Worm (Caenorhabditis elegans) whole organism, young adult: Measurements from ENCODE around the gene Y51A2D.8.

Experiments used
- C06A6.2 ChIP-seq: fragments of 200-800 bp; sonication (Bioruptor generic); conservative IDR thresholded peaks from 2 replicates; pipeline ENCODE4 v1.3.6; 2022; ENCODE audit warnings: missing genetic modification characterization, missing compliant biosample characterization
- C17E4.6 ChIP-seq: fragments of 200-800 bp; sonication (Bioruptor generic); IDR thresholded peaks from 2 replicates; pipeline ENCODE4 v1.3.6; 2022; ENCODE audit warnings: missing genetic modification reagents, missing genetic modification characterization, missing compliant biosample characterization
- F22D6.2 ChIP-seq: sonication (generic microtip); optimal IDR thresholded peaks from 2 replicates; lab custom pipeline; 2016; ENCODE audit warnings: mild to moderate bottlenecking, missing genetic modification characterization, missing compliant biosample characterization
- F23B12.7 ChIP-seq: sonication (generic microtip); optimal IDR thresholded peaks from 2 replicates; lab custom pipeline; 2017; ENCODE audit warnings: missing genetic modification characterization, mild to moderate bottlenecking, missing compliant biosample characterization, antibody characterized with exemption, moderate library complexity; ENCODE audit not compliant: insufficient read depth
- F33H1.4 ChIP-seq: fragments of 200-800 bp; sonication (Bioruptor generic); IDR thresholded peaks from 2 replicates; pipeline ENCODE4 v1.3.6; 2022; ENCODE audit warnings: missing genetic modification reagents, missing genetic modification characterization, missing compliant biosample characterization
- F55B11.4 ChIP-seq: sonication (generic microtip); optimal IDR thresholded peaks from 2 replicates; lab custom pipeline; 2016; ENCODE audit warnings: missing compliant biosample characterization, missing genetic modification characterization, borderline replicate concordance; ENCODE audit not compliant: insufficient read depth
- K11D2.4 ChIP-seq: fragments of 200-800 bp; sonication (Bioruptor generic); IDR thresholded peaks from 2 replicates; pipeline ENCODE4 v1.3.6; 2022; ENCODE audit warnings: missing genetic modification reagents, missing genetic modification characterization, missing compliant biosample characterization
- K12H6.12 ChIP-seq: fragments of 200-800 bp; sonication (Bioruptor generic); optimal IDR thresholded peaks from 2 replicates; lab custom pipeline; 2018; ENCODE audit warnings: mild to moderate bottlenecking, missing genetic modification characterization, missing compliant biosample characterization
- T07F8.4 ChIP-seq: sonication (generic microtip); optimal IDR thresholded peaks from 2 replicates; lab custom pipeline; 2016; ENCODE audit warnings: mild to moderate bottlenecking, missing genetic modification characterization, moderate library complexity, missing compliant biosample characterization
- T26A5.8 ChIP-seq: sonication (generic microtip); optimal IDR thresholded peaks from 2 replicates; lab custom pipeline; 2016; ENCODE audit warnings: missing genetic modification characterization, missing compliant biosample characterization
- Y53F4B.3 ChIP-seq: fragments of 200-800 bp; sonication (Bioruptor generic); IDR thresholded peaks from 2 replicates; pipeline ENCODE4 v1.3.6; 2022; ENCODE audit warnings: missing genetic modification reagents, missing genetic modification characterization, missing compliant biosample characterization
- Y53G8AR.9 ChIP-seq: fragments of 200-800 bp; sonication (Bioruptor generic); conservative IDR thresholded peaks from 2 replicates; pipeline ENCODE4 v1.3.6; 2022; ENCODE audit warnings: missing genetic modification reagents, missing genetic modification characterization, missing compliant biosample characterization
- Y56A3A.18 ChIP-seq: fragments of 200-800 bp; sonication (Bioruptor generic); IDR thresholded peaks from 2 replicates; pipeline ENCODE4 v1.3.6; 2022; ENCODE audit warnings: missing genetic modification reagents, missing genetic modification characterization, missing compliant biosample characterization
- Y67H2A.10 ChIP-seq: fragments of 200-800 bp; sonication (Bioruptor generic); conservative IDR thresholded peaks from 2 replicates; pipeline ENCODE4 v1.3.6; 2022; ENCODE audit warnings: missing genetic modification reagents, missing genetic modification characterization, missing compliant biosample characterization
- ama-1 ChIP-seq, 3 experiments: fragments of 150-350 bp in 1 of 3; sonication (generic microtip) in 2 of 3; optimal IDR thresholded peaks; 2 replicates each; lab custom pipeline; 2014 to 2018; ENCODE audit warnings: missing biosample characterization in 2 of 3, missing genetic modification characterization in 2 of 3, missing genetic modification reagents in 2 of 3
- ccch-3 ChIP-seq: fragments of 200-800 bp; sonication (Bioruptor generic); optimal IDR thresholded peaks from 2 replicates; lab custom pipeline; 2018; ENCODE audit warnings: mild to moderate bottlenecking, missing genetic modification characterization, missing compliant biosample characterization
- cebp-1 ChIP-seq, 2 experiments: fragments of 200-800 bp in 1 of 2; sonication (Bioruptor generic) in 1 of 2; sonication (generic microtip) in 1 of 2; IDR thresholded peaks in 1 of 2; optimal IDR thresholded peaks in 1 of 2; 2 replicates each; pipeline versions ENCODE4 v1.3.6 to Lab custom; 2017 to 2022; ENCODE audit warnings: missing compliant biosample characterization in 2 of 2, missing genetic modification characterization in 2 of 2, mild to moderate bottlenecking in 1 of 2, missing genetic modification reagents in 1 of 2, moderate library complexity in 1 of 2
- cebp-2 ChIP-seq: fragments of 200-800 bp; sonication (Bioruptor generic); IDR thresholded peaks from 2 replicates; pipeline ENCODE4 v1.3.6; 2022; ENCODE audit warnings: missing genetic modification characterization, missing compliant biosample characterization
- ceh-100 ChIP-seq: fragments of 200-800 bp; sonication (Bioruptor generic); IDR thresholded peaks from 2 replicates; pipeline ENCODE4 v1.3.6; 2022; ENCODE audit warnings: missing genetic modification reagents, missing genetic modification characterization, missing compliant biosample characterization
- ceh-40 ChIP-seq: fragments of 200-800 bp; sonication (Bioruptor generic); IDR thresholded peaks from 2 replicates; pipeline ENCODE4 v1.3.6; 2022; ENCODE audit warnings: missing genetic modification characterization, missing compliant biosample characterization
- ceh-58 ChIP-seq: fragments of 200-800 bp; sonication (Bioruptor generic); IDR thresholded peaks from 2 replicates; pipeline ENCODE4 v1.3.6; 2022; ENCODE audit warnings: missing genetic modification characterization, missing compliant biosample characterization
- chd-7 ChIP-seq: sonication (generic microtip); optimal IDR thresholded peaks from 2 replicates; lab custom pipeline; 2016; ENCODE audit warnings: mild to moderate bottlenecking, missing genetic modification characterization, moderate library complexity, missing compliant biosample characterization
- dpl-1 ChIP-seq: fragments of 150-350 bp; optimal IDR thresholded peaks from 2 replicates; lab custom pipeline; 2014; ENCODE audit warnings: missing biosample characterization, missing genetic modification reagents, missing genetic modification characterization
- efl-1 ChIP-seq: fragments of 150-350 bp; optimal IDR thresholded peaks from 2 replicates; lab custom pipeline; 2014; ENCODE audit warnings: missing biosample characterization, missing genetic modification reagents, missing genetic modification characterization
- egl-44 ChIP-seq: fragments of 200-800 bp; sonication (Bioruptor generic); IDR thresholded peaks from 2 replicates; pipeline ENCODE4 v1.3.6; 2022; ENCODE audit warnings: missing genetic modification reagents, missing genetic modification characterization, missing compliant biosample characterization
- gei-17 ChIP-seq: fragments of 200-800 bp; sonication (Bioruptor generic); optimal IDR thresholded peaks from 2 replicates; lab custom pipeline; 2018; ENCODE audit warnings: mild to moderate bottlenecking, missing genetic modification characterization, missing compliant biosample characterization
- him-1 ChIP-seq: sonication (generic microtip); optimal IDR thresholded peaks from 2 replicates; lab custom pipeline; 2016; ENCODE audit warnings: missing genotype, missing genetic modification reagents, missing genetic modification characterization, missing compliant biosample characterization
- lag-1 ChIP-seq: fragments of 200-800 bp; sonication (Bioruptor generic); IDR thresholded peaks from 2 replicates; pipeline ENCODE4 v1.3.6; 2022; ENCODE audit warnings: missing genetic modification reagents, missing genetic modification characterization, missing compliant biosample characterization
- let-607 ChIP-seq, 2 experiments: fragments of 200-800 bp in 1 of 2; sonication (Bioruptor generic) in 1 of 2; sonication (generic microtip) in 1 of 2; optimal IDR thresholded peaks; 2 replicates each; lab custom pipeline; 2016 to 2018; ENCODE audit warnings: mild to moderate bottlenecking in 2 of 2, missing compliant biosample characterization in 2 of 2, missing genetic modification characterization in 2 of 2, moderate library complexity in 2 of 2, missing genotype in 1 of 2
- lin-35 ChIP-seq, 3 experiments: fragments of 150-350 bp in 2 of 3; sonication (generic microtip) in 1 of 3; optimal IDR thresholded peaks; 2 replicates each; lab custom pipeline; 2014 to 2018; ENCODE audit warnings: missing biosample characterization in 3 of 3, missing genetic modification characterization in 3 of 3, missing genetic modification reagents in 3 of 3
- lir-1 ChIP-seq: fragments of 200-800 bp; sonication (Bioruptor generic); conservative IDR thresholded peaks from 2 replicates; pipeline ENCODE4 v1.3.6; 2022; ENCODE audit warnings: missing genetic modification reagents, missing genetic modification characterization, missing compliant biosample characterization
- madf-6 ChIP-seq: fragments of 200-800 bp; sonication (Bioruptor generic); IDR thresholded peaks from 2 replicates; pipeline ENCODE4 v1.3.6; 2022; ENCODE audit warnings: missing genetic modification reagents, missing genetic modification characterization, missing compliant biosample characterization
- madf-8 ChIP-seq: fragments of 200-800 bp; sonication (Bioruptor generic); conservative IDR thresholded peaks from 2 replicates; pipeline ENCODE4 v1.3.6; 2022; ENCODE audit warnings: missing genetic modification reagents, missing genetic modification characterization, missing compliant biosample characterization
- mes-4 ChIP-seq: sonication (generic microtip); optimal IDR thresholded peaks from 2 replicates; lab custom pipeline; 2016; ENCODE audit warnings: missing genotype, missing genetic modification characterization, missing compliant biosample characterization
- nfyb-1 ChIP-seq: fragments of 200-800 bp; sonication (Bioruptor generic); IDR thresholded peaks from 2 replicates; pipeline ENCODE4 v1.3.6; 2022; ENCODE audit warnings: missing genetic modification reagents, missing genetic modification characterization, missing compliant biosample characterization
- pha-4 ChIP-seq: fragments of 150-350 bp; sonication (generic microtip); optimal IDR thresholded peaks from 2 replicates; lab custom pipeline; 2014; ENCODE audit warnings: missing biosample characterization, missing genetic modification reagents, missing genetic modification characterization
- rpc-1 ChIP-seq, 2 experiments: fragments of 150-350 bp in 1 of 2; sonication (generic microtip) in 1 of 2; optimal IDR thresholded peaks; 2 replicates each; lab custom pipeline; 2014 to 2018; ENCODE audit warnings: missing biosample characterization in 1 of 2, missing genetic modification characterization in 1 of 2, missing genetic modification reagents in 1 of 2, missing genotype in 1 of 2
- sdz-38 ChIP-seq: sonication (generic microtip); optimal IDR thresholded peaks from 2 replicates; lab custom pipeline; 2016; ENCODE audit warnings: missing genotype, missing genetic modification characterization, missing compliant biosample characterization
- sea-2 ChIP-seq: fragments of 200-800 bp; sonication (Bioruptor generic); IDR thresholded peaks from 2 replicates; pipeline ENCODE4 v1.3.6; 2022; ENCODE audit warnings: missing genetic modification characterization, missing compliant biosample characterization
- snpc-1.3 ChIP-seq: sonication (generic microtip); optimal IDR thresholded peaks from 2 replicates; lab custom pipeline; 2017; ENCODE audit warnings: missing genetic modification characterization, mild to moderate bottlenecking, missing compliant biosample characterization, antibody characterized with exemption, moderate library complexity, missing genotype, missing genetic modification reagents; ENCODE audit not compliant: insufficient read depth
- sptf-2 ChIP-seq: fragments of 200-800 bp; sonication (Bioruptor generic); optimal IDR thresholded peaks from 2 replicates; lab custom pipeline; 2018; ENCODE audit warnings: mild to moderate bottlenecking, missing genetic modification characterization, missing compliant biosample characterization
- tbx-9 ChIP-seq: sonication (generic microtip); optimal IDR thresholded peaks from 2 replicates; lab custom pipeline; 2016; ENCODE audit warnings: borderline replicate concordance, missing genetic modification characterization, inconsistent platforms, missing compliant biosample characterization
- unc-130 ChIP-seq: sonication (generic microtip); optimal IDR thresholded peaks from 2 replicates; lab custom pipeline; 2016; ENCODE audit warnings: missing genetic modification reagents, missing genetic modification characterization, missing compliant biosample characterization
- zfh-2 ChIP-seq: fragments of 200-800 bp; sonication (Bioruptor generic); conservative IDR thresholded peaks from 2 replicates; pipeline ENCODE4 v1.3.6; 2022; ENCODE audit warnings: missing genetic modification reagents, missing genetic modification characterization, missing compliant biosample characterization
- ztf-18 ChIP-seq: sonication (generic microtip); optimal IDR thresholded peaks from 2 replicates; lab custom pipeline; 2016; ENCODE audit warnings: missing genotype, mild to moderate bottlenecking, missing genetic modification characterization, missing compliant biosample characterization
- ztf-22 ChIP-seq: fragments of 200-800 bp; sonication (Bioruptor generic); optimal IDR thresholded peaks from 2 replicates; lab custom pipeline; 2018; ENCODE audit warnings: mild to moderate bottlenecking, missing genetic modification characterization, moderate library complexity, missing compliant biosample characterization
- ztf-28 ChIP-seq: fragments of 200-800 bp; sonication (Bioruptor generic); IDR thresholded peaks from 2 replicates; pipeline ENCODE4 v1.3.6; 2022; ENCODE audit warnings: missing genetic modification reagents, missing genetic modification characterization, missing compliant biosample characterization

The Y51A2D.8 gene

DNA sequence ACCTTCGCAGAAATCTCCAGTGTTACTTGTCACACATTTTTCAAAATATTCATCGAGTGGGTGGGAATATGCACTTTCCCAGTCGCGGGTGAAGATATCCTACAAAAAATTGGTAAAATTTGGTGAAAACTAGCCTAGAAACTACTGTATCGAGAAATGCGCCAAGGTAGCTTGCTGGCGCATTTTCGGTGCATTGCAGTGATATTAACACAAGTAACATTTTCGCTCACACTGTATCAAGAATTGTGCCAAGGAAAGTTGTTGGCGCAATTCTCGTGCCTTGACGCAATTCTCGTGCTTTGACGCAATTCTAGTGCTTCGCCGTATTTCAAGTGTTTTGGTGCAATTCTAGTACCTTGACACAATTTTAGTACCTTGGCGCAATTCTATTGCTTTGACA, 19.5 kb upstream of the Y51A2D.8 start (continued):
- TF ChIP-seq tbx-9 (no peak), Y53F4B.3 (GFP tag; lab: Robert Waterston, UW) (no peak), ceh-100 (GFP tag; lab: Robert Waterston, UW) (no peak), lag-1 (GFP tag; lab: Robert Waterston, UW) (no peak), madf-8 (GFP tag; lab: Robert Waterston, UW) (no peak), T26A5.8 (no peak), sdz-38 (tag; lab: Kevin White, UChicago) (no peak), F55B11.4 (no peak), ztf-22 (GFP tag; lab: Kevin White, UChicago) (no peak), zfh-2 (GFP tag; lab: Robert Waterston, UW) (no peak), gei-17 (GFP tag; lab: Kevin White, UChicago) (peak; percentile 36), chd-7 (peak; percentile 37), ccch-3 (no peak), F22D6.2 (tag; lab: Kevin White, UChicago) (no peak), ceh-40 (GFP tag; lab: Robert Waterston, UW) (no peak), C17E4.6 (no peak), snpc-1.3 (tag; lab: Kevin White, UChicago) (no peak), Y56A3A.18 (GFP tag; lab: Robert Waterston, UW) (no peak), mes-4 (no peak), ceh-58 (GFP tag; lab: Robert Waterston, UW) (no peak), Y53G8AR.9 (no peak; the same call in 1 of the 2 replicates), ztf-18 (tag; lab: Kevin White, UChicago) (peak; percentile 90), K11D2.4 (0 out of 2 replicates have a peak, but pooled peaks have one; percentile 50), F23B12.7 (tag; lab: Kevin White, UChicago) (no peak), C06A6.2 (GFP tag; lab: Robert Waterston, UW) (0 out of 2 replicates have a peak, but pooled peaks have one; percentile 23), dpl-1 (GFP tag; lab: Kevin White, UChicago) (no peak), T07F8.4 (no peak), lin-35 (GFP tag; optimal IDR thresholded peaks at IDR 0.05; lab: Kevin White, UChicago) (peak in 1 of 3 experiments; percentile 13), efl-1 (GFP tag; lab: Kevin White, UChicago) (no peak), pha-4 (tag; lab: Kevin White, UChicago) (no peak), sea-2 (GFP tag; lab: Robert Waterston, UW) (no peak), K12H6.12 (tag; lab: Kevin White, UChicago) (no peak), sptf-2 (no peak), ztf-28 (GFP tag; lab: Robert Waterston, UW) (no peak), rpc-1 (optimal IDR thresholded peaks at IDR 0.05; lab: Kevin White, UChicago) (no peak), rpc-1 (tag; optimal IDR thresholded peaks at IDR 0.05; lab: Kevin White, UChicago) (no peak), nfyb-1 (GFP tag; lab: Robert Waterston, UW) (peak; percentile 45; the same call in 1 of the 2 replicates), him-1 (tag; lab: Kevin White, UChicago) (no peak), egl-44 (GFP tag; lab: Robert Waterston, UW) (no peak), let-607 (tag; optimal IDR thresholded peaks at IDR 0.05; lab: Kevin White, UChicago) (no peak), Y67H2A.10 (no peak), unc-130 (GFP tag; lab: Kevin White, UChicago) (no peak), cebp-1 (GFP tag; IDR thresholded peaks at IDR 0.05; lab: Robert Waterston, UW) (no peak), cebp-1 (tag; optimal IDR thresholded peaks at IDR 0.05; lab: Kevin White, UChicago) (peak; percentile 32), lir-1 (GFP tag; lab: Robert Waterston, UW) (no peak), madf-6 (GFP tag; lab: Robert Waterston, UW) (no peak), ama-1 (optimal IDR thresholded peaks at IDR 0.05; lab: Kevin White, UChicago) (no peak), ama-1 (GFP tag; optimal IDR thresholded peaks at IDR 0.05; lab: Kevin White, UChicago) (peak in 1 of 2 experiments; percentile 1), F33H1.4 (GFP tag; lab: Robert Waterston, UW) (no peak), cebp-2 (no peak)
